Fruit fly (Drosophila melanogaster) S2 (cell line): ENCODE measurements around the gene CG44141.
"Not testable (repeated sequence)": the region's sequence is repeated elsewhere in the genome, so short reads cannot be mapped to it uniquely, and the experiment has no call there.

ENCODE experiments used
- CG8478 ChIP-seq: fragments of >200 bp; optimal IDR thresholded peaks from 2 replicates; lab custom pipeline; 2018
- CTCF ChIP-seq, 2 experiments: fragments of >200 bp; optimal IDR thresholded peaks; 2 replicates each; lab custom pipeline; 2018

- TF ChIP-seq CTCF (optimal IDR thresholded peaks at IDR 0.05; lab: Kevin White, UChicago); CG8478 (lab: Kevin White, UChicago): not testable (repeated sequence)
Measured at dm6 chr2L:15694371-15694770, 35.1 kb upstream of the CG44141 start, which contains the start of gene CG44140.
